Worm (Caenorhabditis elegans) whole organism, L2 larva: ENCODE results near the gene C12D8.20.

Experiments used
- C34F6.9 ChIP-seq: fragments of 150-350 bp; optimal IDR thresholded peaks from 2 replicates; lab custom pipeline; 2014; ENCODE audit warnings: missing biosample characterization, missing genetic modification characterization
- Y55F3AM.14 ChIP-seq: fragments of 200-800 bp; sonication (Bioruptor generic); optimal IDR thresholded peaks from 2 replicates; lab custom pipeline; 2018; ENCODE audit warnings: mild to moderate bottlenecking, missing genetic modification characterization, missing compliant biosample characterization
- ZK546.5 ChIP-seq: sonication (generic microtip); optimal IDR thresholded peaks from 2 replicates; lab custom pipeline; 2017; ENCODE audit warnings: missing biosample characterization, missing genetic modification characterization
- aly-2 ChIP-seq: fragments of 150-350 bp; optimal IDR thresholded peaks from 2 replicates; lab custom pipeline; 2014; ENCODE audit warnings: missing biosample characterization, missing genetic modification characterization
- blmp-1 ChIP-seq: sonication (generic microtip); optimal IDR thresholded peaks from 2 replicates; lab custom pipeline; 2017; ENCODE audit warnings: missing genetic modification characterization, mild to moderate bottlenecking, missing compliant biosample characterization, antibody characterized with exemption, moderate library complexity; ENCODE audit not compliant: insufficient read depth
- ceh-16 ChIP-seq: fragments of 150-350 bp; optimal IDR thresholded peaks from 2 replicates; lab custom pipeline; 2014; ENCODE audit warnings: missing biosample characterization, missing genetic modification characterization
- ceh-82 ChIP-seq: fragments of 150-350 bp; optimal IDR thresholded peaks from 2 replicates; lab custom pipeline; 2014; ENCODE audit warnings: missing biosample characterization, missing genetic modification characterization
- dmd-4 ChIP-seq: sonication (generic microtip); optimal IDR thresholded peaks from 2 replicates; lab custom pipeline; 2017; ENCODE audit warnings: missing biosample characterization, missing genetic modification characterization
- egl-27 ChIP-seq: sonication (generic microtip); optimal IDR thresholded peaks from 3 replicates; lab custom pipeline; 2017; ENCODE audit warnings: missing biosample characterization, missing genetic modification reagents, missing genetic modification characterization
- elt-1 ChIP-seq: fragments of 150-350 bp; optimal IDR thresholded peaks from 2 replicates; lab custom pipeline; 2014; ENCODE audit warnings: missing biosample characterization, missing genetic modification characterization
- elt-3 ChIP-seq: sonication (generic microtip); optimal IDR thresholded peaks from 2 replicates; lab custom pipeline; 2017; ENCODE audit warnings: missing biosample characterization, missing genetic modification characterization
- lin-13 ChIP-seq: fragments of 150-350 bp; optimal IDR thresholded peaks from 2 replicates; lab custom pipeline; 2014; ENCODE audit warnings: missing biosample characterization, missing genetic modification reagents, missing genetic modification characterization
- lsy-2 ChIP-seq, 2 experiments: fragments of 150-350 bp in 1 of 2; sonication (generic microtip) in 1 of 2; optimal IDR thresholded peaks; 2 replicates each; lab custom pipeline; 2014 to 2017; ENCODE audit warnings: missing biosample characterization in 2 of 2, missing genetic modification characterization in 2 of 2
- mab-5 ChIP-seq: fragments of 150-350 bp; optimal IDR thresholded peaks from 2 replicates; lab custom pipeline; 2014; ENCODE audit warnings: missing biosample characterization, missing genetic modification characterization
- mbf-1 ChIP-seq: sonication (generic microtip); optimal IDR thresholded peaks from 2 replicates; lab custom pipeline; 2017; ENCODE audit warnings: missing biosample characterization, missing genetic modification characterization
- mdl-1 ChIP-seq, 2 experiments: fragments of 150-350 bp in 1 of 2; sonication (generic microtip) in 1 of 2; optimal IDR thresholded peaks; 2 replicates each; lab custom pipeline; 2017; ENCODE audit warnings: missing biosample characterization in 2 of 2, missing genetic modification characterization in 2 of 2
- nhr-10 ChIP-seq: sonication (generic microtip); optimal IDR thresholded peaks from 2 replicates; lab custom pipeline; 2017; ENCODE audit warnings: missing biosample characterization, missing genetic modification characterization
- nhr-12 ChIP-seq: fragments of 150-350 bp; optimal IDR thresholded peaks from 2 replicates; lab custom pipeline; 2014; ENCODE audit warnings: missing biosample characterization, missing genetic modification characterization
- nhr-129 ChIP-seq: fragments of 150-350 bp; optimal IDR thresholded peaks from 2 replicates; lab custom pipeline; 2014; ENCODE audit warnings: missing biosample characterization, missing genetic modification characterization
- nhr-21 ChIP-seq: fragments of 150-350 bp; optimal IDR thresholded peaks from 2 replicates; lab custom pipeline; 2014; ENCODE audit warnings: missing biosample characterization, missing genetic modification characterization
- nhr-23 ChIP-seq: fragments of 150-350 bp; optimal IDR thresholded peaks from 2 replicates; lab custom pipeline; 2014; ENCODE audit warnings: missing biosample characterization, missing genetic modification reagents, missing genetic modification characterization
- nhr-237 ChIP-seq: fragments of 150-350 bp; optimal IDR thresholded peaks from 2 replicates; lab custom pipeline; 2014; ENCODE audit warnings: missing biosample characterization, missing genetic modification characterization
- nhr-25 ChIP-seq: fragments of 150-350 bp; sonication (generic microtip); optimal IDR thresholded peaks from 3 replicates; lab custom pipeline; 2014; ENCODE audit warnings: missing biosample characterization, missing genetic modification characterization
- peb-1 ChIP-seq: fragments of 150-350 bp; optimal IDR thresholded peaks from 2 replicates; lab custom pipeline; 2014; ENCODE audit warnings: missing biosample characterization, missing genetic modification characterization
- sem-4 ChIP-seq: fragments of 150-350 bp; optimal IDR thresholded peaks from 2 replicates; lab custom pipeline; 2014; ENCODE audit warnings: missing biosample characterization, missing genetic modification reagents, missing genetic modification characterization
- sma-9 ChIP-seq, 2 experiments: fragments of 150-350 bp in 1 of 2; sonication (generic microtip) in 1 of 2; optimal IDR thresholded peaks; 2 replicates each; lab custom pipeline; 2014 to 2016; ENCODE audit warnings: missing genetic modification characterization in 2 of 2, mild to moderate bottlenecking in 1 of 2, missing biosample characterization in 1 of 2, missing compliant biosample characterization in 1 of 2, missing genetic modification reagents in 1 of 2, moderate library complexity in 1 of 2
- snpc-4 ChIP-seq: fragments of 150-350 bp; optimal IDR thresholded peaks from 2 replicates; lab custom pipeline; 2014; ENCODE audit warnings: missing biosample characterization, missing genetic modification characterization
- unc-39 ChIP-seq: fragments of 150-350 bp; optimal IDR thresholded peaks from 2 replicates; lab custom pipeline; 2014; ENCODE audit warnings: missing biosample characterization, missing genetic modification characterization
- unc-55 ChIP-seq: fragments of 150-350 bp; sonication (generic microtip); optimal IDR thresholded peaks from 3 replicates; lab custom pipeline; 2014; ENCODE audit warnings: missing biosample characterization, missing genetic modification reagents, missing genetic modification characterization
- unc-62 ChIP-seq: fragments of 150-350 bp; optimal IDR thresholded peaks from 2 replicates; lab custom pipeline; 2014; ENCODE audit warnings: missing biosample characterization, missing genetic modification reagents, missing genetic modification characterization
- zag-1 ChIP-seq: fragments of 150-350 bp; optimal IDR thresholded peaks from 2 replicates; lab custom pipeline; 2014; ENCODE audit warnings: missing biosample characterization, missing genetic modification characterization
- ztf-11 ChIP-seq: sonication (generic microtip); optimal IDR thresholded peaks from 2 replicates; lab custom pipeline; 2017; ENCODE audit warnings: missing biosample characterization, missing genetic modification characterization
- ztf-4 ChIP-seq: fragments of 150-350 bp; optimal IDR thresholded peaks from 2 replicates; lab custom pipeline; 2014; ENCODE audit warnings: missing biosample characterization, missing genetic modification characterization

The C12D8.20 gene

DNA sequence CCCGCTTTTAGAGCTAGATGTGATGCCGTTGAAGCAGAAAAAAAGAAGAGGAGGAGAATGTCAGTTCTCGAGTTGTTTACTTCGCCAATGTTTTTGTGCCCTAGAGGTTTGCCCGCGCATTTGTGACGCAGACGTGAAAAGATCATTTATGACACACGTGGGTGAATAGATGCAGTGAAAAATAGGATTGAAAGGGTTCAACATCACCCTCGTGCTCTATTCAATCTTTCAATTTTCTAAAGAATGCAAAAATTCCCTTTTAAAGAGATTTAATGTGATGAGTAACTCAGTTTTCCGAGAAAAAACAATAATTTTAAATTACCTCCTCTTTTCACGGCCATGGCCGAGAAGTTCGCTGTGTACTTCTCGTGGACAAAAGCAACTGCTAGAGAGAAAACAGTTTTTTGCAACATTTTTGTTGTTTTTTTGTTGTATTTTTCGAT, 24.4 kb downstream of the C12D8.20 start (continued):
- TF ChIP-seq ZK546.5 (tag; lab: Kevin White, UChicago) (no peak), nhr-21 (tag; lab: Kevin White, UChicago) (peak; percentile 46), sma-9 (GFP tag; optimal IDR thresholded peaks at IDR 0.05; lab: Kevin White, UChicago) (peak; percentile 67), sma-9 (tag; optimal IDR thresholded peaks at IDR 0.05; lab: Kevin White, UChicago) (no peak), nhr-237 (tag; lab: Kevin White, UChicago) (no peak), nhr-23 (no peak), elt-3 (tag; lab: Kevin White, UChicago) (no peak), unc-39 (tag; lab: Kevin White, UChicago) (no peak), Y55F3AM.14 (GFP tag; lab: Kevin White, UChicago) (no peak), sem-4 (tag; lab: Kevin White, UChicago) (no peak)
- TF ChIP-seq, all 48 proteins: peak for 12

DNA sequence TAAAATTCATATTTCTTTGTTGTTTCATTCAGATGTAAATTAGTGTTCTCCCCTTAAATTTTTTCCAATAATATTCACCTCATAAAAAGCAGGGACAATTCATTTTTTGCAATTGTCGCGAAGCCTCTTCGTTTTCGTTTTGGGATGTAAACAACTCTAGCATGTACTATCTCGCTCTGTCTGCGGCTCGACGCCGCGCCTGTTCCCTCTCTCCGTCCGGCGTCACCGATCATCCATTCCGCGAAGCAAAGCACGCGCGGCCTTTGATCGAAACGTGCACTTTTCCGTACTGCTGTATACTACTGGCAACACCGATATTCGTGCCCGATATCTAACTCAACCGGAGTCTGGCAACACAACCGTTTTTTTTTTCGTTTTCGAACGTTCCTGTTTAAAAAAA, 24.9 kb downstream of the C12D8.20 start:
- TF ChIP-seq mdl-1 (tag; optimal IDR thresholded peaks at IDR 0.05; lab: Kevin White, UChicago): peak in 1 of 2 experiments; percentile 15
- no peak for TF ChIP-seq peb-1 (tag; lab: Kevin White, UChicago)
- peak; percentile 0 for TF ChIP-seq sma-9 (GFP tag; optimal IDR thresholded peaks at IDR 0.05; lab: Kevin White, UChicago)
- TF ChIP-seq sma-9 (tag; optimal IDR thresholded peaks at IDR 0.05; lab: Kevin White, UChicago): no peak
- no peak for TF ChIP-seq nhr-12 (tag; lab: Kevin White, UChicago)

DNA sequence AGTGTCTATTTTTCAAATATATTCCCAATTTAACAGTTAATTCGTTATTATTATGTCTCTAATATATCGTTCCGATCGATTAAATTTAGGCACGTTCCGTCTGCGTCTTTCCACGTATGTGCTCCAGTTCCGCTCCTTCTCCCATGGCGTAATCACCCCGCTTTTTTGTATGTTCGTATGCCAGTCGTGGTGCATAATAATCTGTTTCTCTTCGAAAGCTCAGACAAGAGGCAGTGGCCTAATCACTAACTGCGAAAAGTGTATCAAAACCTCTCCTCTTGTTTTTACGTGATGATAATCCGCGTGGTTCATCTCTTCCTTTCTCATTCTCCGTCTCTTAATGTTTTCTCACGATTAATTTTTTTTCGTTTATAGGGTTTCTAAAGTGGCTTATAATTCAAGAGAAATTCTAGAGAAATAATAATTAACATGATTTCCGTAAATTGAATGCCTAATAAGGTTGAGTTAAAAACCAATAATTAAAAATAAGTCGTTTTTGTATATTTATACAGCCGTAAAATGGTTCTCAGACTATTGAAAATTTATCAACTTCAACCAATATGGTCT, 25.6 kb downstream of the C12D8.20 start:
- TF ChIP-seq ceh-16 (tag; lab: Kevin White, UChicago): no peak
- TF ChIP-seq C34F6.9 (tag; lab: Kevin White, UChicago): peak; percentile 37
- peak in 1 of 2 experiments; percentile 38 for TF ChIP-seq lsy-2 (tag; optimal IDR thresholded peaks at IDR 0.05; lab: Kevin White, UChicago)
- TF ChIP-seq peb-1 (tag; lab: Kevin White, UChicago): no peak
- TF ChIP-seq unc-55 (GFP tag; lab: Kevin White, UChicago): no peak
- TF ChIP-seq sma-9 (GFP tag; optimal IDR thresholded peaks at IDR 0.05; lab: Kevin White, UChicago): no peak
- no peak for TF ChIP-seq sma-9 (tag; optimal IDR thresholded peaks at IDR 0.05; lab: Kevin White, UChicago)
- peak; percentile 32 for TF ChIP-seq nhr-129

ce11 chrV:10248255-10248979, 26.3 kb downstream of the C12D8.20 start, which contains the start of gene akt-1:
Gene akt-1, plus strand, starts transcription at chrV:10248905.
- TF ChIP-seq nhr-21 (tag; lab: Kevin White, UChicago): no peak
- no peak for TF ChIP-seq elt-1
- TF ChIP-seq mdl-1 (tag; optimal IDR thresholded peaks at IDR 0.05; lab: Kevin White, UChicago): no peak
- TF ChIP-seq peb-1 (tag; lab: Kevin White, UChicago): no peak
- no peak for TF ChIP-seq nhr-25 (tag; lab: Kevin White, UChicago)
- no peak for TF ChIP-seq elt-3 (tag; lab: Kevin White, UChicago)
- TF ChIP-seq dmd-4 (tag; lab: Kevin White, UChicago): no peak
- no peak for TF ChIP-seq zag-1 (tag; lab: Kevin White, UChicago)
- TF ChIP-seq ztf-4 (tag; lab: Kevin White, UChicago): no peak
- TF ChIP-seq unc-39 (tag; lab: Kevin White, UChicago): no peak
- TF ChIP-seq snpc-4: no peak
- no peak for TF ChIP-seq mbf-1 (tag; lab: Kevin White, UChicago)

DNA sequence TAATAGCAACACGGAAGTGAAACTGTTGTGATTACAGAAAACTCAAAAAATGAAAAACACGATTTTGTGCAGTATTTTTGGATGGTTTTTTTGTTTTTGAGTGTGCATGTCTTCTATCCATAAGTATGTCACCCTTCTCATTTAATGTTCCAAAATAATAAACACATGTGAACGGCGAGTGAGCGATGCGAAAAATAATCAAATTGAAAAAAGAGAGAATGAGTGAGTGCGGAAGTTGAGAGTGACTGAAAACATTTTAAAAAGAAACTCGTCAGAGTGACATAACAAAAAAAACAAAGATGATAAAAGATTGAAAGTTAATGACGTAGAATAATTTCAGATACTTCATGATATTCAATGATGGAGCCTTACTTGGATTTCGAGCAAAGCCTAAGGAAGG, 27.4 kb downstream of the C12D8.20 start:
- TF ChIP-seq unc-62 (GFP tag; lab: Kevin White, UChicago): no peak
- no peak for TF ChIP-seq sma-9 (GFP tag; optimal IDR thresholded peaks at IDR 0.05; lab: Kevin White, UChicago)
- TF ChIP-seq sma-9 (tag; optimal IDR thresholded peaks at IDR 0.05; lab: Kevin White, UChicago): no peak
- TF ChIP-seq blmp-1 (tag; lab: Kevin White, UChicago): no peak
- no peak for TF ChIP-seq ceh-16 (tag; lab: Kevin White, UChicago)
- no peak for TF ChIP-seq C34F6.9 (tag; lab: Kevin White, UChicago)
- TF ChIP-seq lin-13 (GFP tag; lab: Kevin White, UChicago): no peak
- TF ChIP-seq snpc-4: no peak
- TF ChIP-seq elt-3 (tag; lab: Kevin White, UChicago): no peak
- TF ChIP-seq egl-27 (tag; lab: Kevin White, UChicago): no peak
- TF ChIP-seq elt-1: no peak
- no peak for TF ChIP-seq ztf-11
- TF ChIP-seq nhr-10 (tag; lab: Kevin White, UChicago): no peak
- TF ChIP-seq aly-2: no peak
- TF ChIP-seq unc-39 (tag; lab: Kevin White, UChicago): no peak
- no peak for TF ChIP-seq nhr-237 (tag; lab: Kevin White, UChicago)
- no peak for TF ChIP-seq mab-5 (tag; lab: Kevin White, UChicago)
- no peak for TF ChIP-seq ceh-82 (tag; lab: Kevin White, UChicago)
- TF ChIP-seq lsy-2 (tag; optimal IDR thresholded peaks at IDR 0.05; lab: Kevin White, UChicago): no peak
